Worm (Caenorhabditis elegans) whole organism, L1 larva: Measurements from ENCODE around the gene pifk-1.

Source experiments
- alr-1 ChIP-seq: fragments of 200-800 bp; sonication (Bioruptor generic); optimal IDR thresholded peaks from 2 replicates; lab custom pipeline; 2018; ENCODE audit warnings: borderline replicate concordance, mild to moderate bottlenecking, missing genetic modification characterization, missing compliant biosample characterization
- blmp-1 ChIP-seq: fragments of 150-350 bp; optimal IDR thresholded peaks from 2 replicates; lab custom pipeline; 2014; ENCODE audit warnings: missing biosample characterization, missing genetic modification characterization
- ces-1 ChIP-seq: fragments of 150-350 bp; optimal IDR thresholded peaks from 2 replicates; lab custom pipeline; 2014; ENCODE audit warnings: missing biosample characterization, missing genetic modification reagents, missing genetic modification characterization
- lin-39 ChIP-seq: fragments of 150-350 bp; optimal IDR thresholded peaks from 2 replicates; lab custom pipeline; 2014; ENCODE audit warnings: missing biosample characterization, missing genetic modification reagents, missing genetic modification characterization
- nhr-11 ChIP-seq: fragments of 150-350 bp; optimal IDR thresholded peaks from 2 replicates; lab custom pipeline; 2014; ENCODE audit warnings: missing biosample characterization, missing genetic modification characterization
- nhr-19 ChIP-seq: fragments of 200-800 bp; sonication (Bioruptor generic); conservative IDR thresholded peaks from 2 replicates; pipeline ENCODE4 v1.3.6; 2022; ENCODE audit warnings: missing genetic modification characterization, missing compliant biosample characterization
- nhr-76 ChIP-seq: sonication (generic microtip); optimal IDR thresholded peaks from 2 replicates; lab custom pipeline; 2017; ENCODE audit warnings: missing biosample characterization, missing genetic modification characterization

- TF ChIP-seq nhr-19 (GFP tag; lab: Robert Waterston, UW), result no peak
- no peak for TF ChIP-seq blmp-1 (tag; lab: Kevin White, UChicago)
- TF ChIP-seq nhr-11 (tag; lab: Kevin White, UChicago), result no peak
- no peak for TF ChIP-seq nhr-76 (tag; lab: Kevin White, UChicago)
- no peak for TF ChIP-seq alr-1 (tag; lab: Kevin White, UChicago)
- no peak for TF ChIP-seq ces-1 (GFP tag; lab: Kevin White, UChicago)
- no peak for TF ChIP-seq lin-39
Measured at ce11 chrX:926125-926524, 1.8 kb upstream of the pifk-1 start.
